Fruit fly (Drosophila melanogaster) whole organism, embryonic: ENCODE measurements around the gene Glut4EF.

Experiments
- ATbp ChIP-seq: fragments of 200-800 bp; sonication (Bioruptor generic); optimal IDR thresholded peaks from 2 replicates; lab custom pipeline; 2017; ENCODE audit warnings: missing biosample characterization, mild to moderate bottlenecking, missing genetic modification characterization, missing genetic modification reagents
- Atf6 ChIP-seq: fragments of 200-800 bp; sonication (Bioruptor generic); IDR thresholded peaks from 2 replicates; pipeline ENCODE4 v1.3.6; 2022; ENCODE audit warnings: missing biosample characterization, missing genetic modification characterization
- CG11723 ChIP-seq: fragments of 200-800 bp; sonication (Bioruptor generic); optimal IDR thresholded peaks from 2 replicates; lab custom pipeline; 2017; ENCODE audit warnings: missing biosample characterization, mild to moderate bottlenecking, missing genetic modification characterization
- CG13624 ChIP-seq: fragments of 200-800 bp; sonication (Bioruptor generic); optimal IDR thresholded peaks from 2 replicates; lab custom pipeline; 2016; ENCODE audit warnings: missing biosample characterization, missing genetic modification characterization
- CG13894 ChIP-seq: fragments of 200-800 bp; sonication (Bioruptor generic); optimal IDR thresholded peaks from 3 replicates; lab custom pipeline; 2018; ENCODE audit warnings: missing biosample characterization, mild to moderate bottlenecking, missing genetic modification characterization, moderate library complexity
- CG1603 ChIP-seq: fragments of 200-800 bp; sonication (Bioruptor generic); optimal IDR thresholded peaks from 2 replicates; lab custom pipeline; 2019; ENCODE audit warnings: missing biosample characterization, mild to moderate bottlenecking, missing genetic modification characterization, moderate library complexity
- CG17612 ChIP-seq: fragments of 200-800 bp; sonication (Bioruptor generic); IDR thresholded peaks from 2 replicates; pipeline ENCODE4 v1.3.6; 2022; ENCODE audit warnings: missing biosample characterization, missing genetic modification characterization
- CG18011 ChIP-seq: fragments of 200-800 bp; sonication (Bioruptor generic); optimal IDR thresholded peaks from 2 replicates; lab custom pipeline; 2017; ENCODE audit warnings: missing biosample characterization, missing genetic modification characterization, mild to moderate bottlenecking, moderate library complexity, missing genotype
- CG2129 ChIP-seq: fragments of 200-800 bp; sonication (Bioruptor generic); IDR thresholded peaks from 2 replicates; pipeline ENCODE4 v1.3.6; 2022; ENCODE audit warnings: missing biosample characterization, missing genetic modification characterization; ENCODE audit not compliant: partially characterized antibody
- CG31365 ChIP-seq: fragments of 200-800 bp; sonication (Bioruptor generic); optimal IDR thresholded peaks from 2 replicates; lab custom pipeline; 2018; ENCODE audit warnings: missing biosample characterization, mild to moderate bottlenecking, missing genetic modification characterization
- CG32772 ChIP-seq: fragments of 200-800 bp; sonication (Bioruptor generic); IDR thresholded peaks from 2 replicates; pipeline ENCODE4 v1.3.6; 2022; ENCODE audit warnings: missing biosample characterization, missing genetic modification characterization
- CG33213 ChIP-seq: fragments of 200-800 bp; sonication (Bioruptor generic); optimal IDR thresholded peaks from 3 replicates; lab custom pipeline; 2016; ENCODE audit warnings: missing biosample characterization, missing genetic modification characterization
- CG34422 ChIP-seq: fragments of 200-800 bp; sonication (Bioruptor generic); IDR thresholded peaks from 3 replicates; pipeline ENCODE4 v1.3.6; 2022; ENCODE audit warnings: missing biosample characterization, missing genetic modification characterization
- CG4854 ChIP-seq: fragments of 200-800 bp; sonication (Bioruptor generic); optimal IDR thresholded peaks from 2 replicates; lab custom pipeline; 2016; ENCODE audit warnings: missing biosample characterization, missing genetic modification characterization, inconsistent platforms
- CG5245 ChIP-seq: fragments of 200-800 bp; sonication (Bioruptor generic); optimal IDR thresholded peaks from 3 replicates; lab custom pipeline; 2016; ENCODE audit warnings: missing biosample characterization, missing genetic modification characterization
- CG9215 ChIP-seq: fragments of 200-800 bp; sonication (Bioruptor generic); IDR thresholded peaks from 2 replicates; pipeline ENCODE4 v1.3.6; 2022; ENCODE audit warnings: missing biosample characterization, missing genetic modification characterization
- CG9437 ChIP-seq: fragments of 200-800 bp; sonication (Bioruptor generic); optimal IDR thresholded peaks from 2 replicates; lab custom pipeline; 2018; ENCODE audit warnings: missing biosample characterization, mild to moderate bottlenecking, missing genetic modification characterization
- CG9609 ChIP-seq: fragments of 200-800 bp; sonication (Bioruptor generic); optimal IDR thresholded peaks from 3 replicates; lab custom pipeline; 2016; ENCODE audit warnings: missing biosample characterization, missing genetic modification characterization
- CG9727 ChIP-seq: fragments of 200-800 bp; sonication (Bioruptor generic); optimal IDR thresholded peaks from 3 replicates; lab custom pipeline; 2017; ENCODE audit warnings: missing biosample characterization, mild to moderate bottlenecking, missing genetic modification characterization
- Camta ChIP-seq: fragments of 200-800 bp; sonication (Bioruptor generic); optimal IDR thresholded peaks from 2 replicates; lab custom pipeline; 2016; ENCODE audit warnings: missing biosample characterization, missing genetic modification characterization
- D19B ChIP-seq: fragments of 200-800 bp; sonication (Bioruptor generic); optimal IDR thresholded peaks from 2 replicates; lab custom pipeline; 2017; ENCODE audit warnings: missing biosample characterization, mild to moderate bottlenecking, missing genetic modification characterization
- Dip3 ChIP-seq: fragments of 200-800 bp; sonication (Bioruptor generic); optimal IDR thresholded peaks from 3 replicates; lab custom pipeline; 2016; ENCODE audit warnings: missing biosample characterization, missing genetic modification characterization
- Hr39 ChIP-seq: fragments of >200 bp; optimal IDR thresholded peaks from 2 replicates; lab custom pipeline; 2017
- Jarid2 ChIP-seq: fragments of 200-800 bp; sonication (Bioruptor generic); optimal IDR thresholded peaks from 3 replicates; lab custom pipeline; 2017; ENCODE audit warnings: mild to moderate bottlenecking, missing biosample characterization, missing genetic modification reagents, missing genetic modification characterization
- Meics ChIP-seq: fragments of 200-800 bp; sonication (Bioruptor generic); optimal IDR thresholded peaks from 2 replicates; lab custom pipeline; 2017; ENCODE audit warnings: missing biosample characterization, mild to moderate bottlenecking, missing genetic modification characterization
- Nf-YA ChIP-seq: fragments of 200-800 bp; sonication (Bioruptor generic); IDR thresholded peaks from 2 replicates; pipeline ENCODE4 v1.3.6; 2022; ENCODE audit warnings: missing biosample characterization, missing genetic modification characterization
- Nf-YC ChIP-seq: fragments of 200-800 bp; optimal IDR thresholded peaks from 3 replicates; lab custom pipeline; 2019; ENCODE audit warnings: missing biosample characterization, mild to moderate bottlenecking, missing genetic modification characterization, moderate library complexity
- Oli ChIP-seq: fragments of 200-800 bp; sonication (Bioruptor generic); optimal IDR thresholded peaks from 2 replicates; lab custom pipeline; 2018; ENCODE audit warnings: missing biosample characterization, mild to moderate bottlenecking, missing genetic modification characterization, moderate library complexity
- Pdp1 ChIP-seq, 2 experiments: fragments of 200-800 bp; sonication (Bioruptor generic); optimal IDR thresholded peaks; 3 replicates each; lab custom pipeline; 2016; ENCODE audit warnings: missing biosample characterization in 2 of 2, missing genetic modification characterization in 2 of 2, mild to moderate bottlenecking in 1 of 2, moderate library complexity in 1 of 2
- Sox102F ChIP-seq: fragments of 200-800 bp; sonication (Bioruptor generic); optimal IDR thresholded peaks from 2 replicates; lab custom pipeline; 2018; ENCODE audit warnings: missing biosample characterization, mild to moderate bottlenecking, missing genetic modification characterization, moderate library complexity
- ac ChIP-seq: fragments of 200-800 bp; sonication (Bioruptor generic); optimal IDR thresholded peaks from 3 replicates; lab custom pipeline; 2017; ENCODE audit warnings: missing biosample characterization, mild to moderate bottlenecking, missing genetic modification characterization
- btn ChIP-seq: fragments of 200-800 bp; sonication (Bioruptor generic); optimal IDR thresholded peaks from 2 replicates; lab custom pipeline; 2016; ENCODE audit warnings: missing biosample characterization, missing genetic modification characterization
- ci ChIP-seq: fragments of 200-800 bp; sonication (Bioruptor generic); IDR thresholded peaks from 3 replicates; pipeline ENCODE4 v1.3.6; 2022; ENCODE audit warnings: missing biosample characterization, missing genetic modification characterization
- dmrt11E ChIP-seq: fragments of 200-800 bp; sonication (Bioruptor generic); optimal IDR thresholded peaks from 3 replicates; lab custom pipeline; 2018; ENCODE audit warnings: missing biosample characterization, mild to moderate bottlenecking, missing genetic modification characterization, moderate library complexity
- ems ChIP-seq: fragments of 200-800 bp; sonication (Bioruptor generic); optimal IDR thresholded peaks from 3 replicates; lab custom pipeline; 2016; ENCODE audit warnings: missing biosample characterization, missing genetic modification characterization
- eve ChIP-seq, 2 experiments: fragments of >200 bp; optimal IDR thresholded peaks; 2 replicates each; lab custom pipeline; 2017; ENCODE audit warnings: missing biosample characterization in 2 of 2, missing genetic modification characterization in 2 of 2
- fd3F ChIP-seq: fragments of 200-800 bp; sonication (Bioruptor generic); optimal IDR thresholded peaks from 2 replicates; lab custom pipeline; 2018; ENCODE audit warnings: missing biosample characterization, mild to moderate bottlenecking, missing genetic modification characterization, moderate library complexity
- fru ChIP-seq: fragments of >200 bp; optimal IDR thresholded peaks from 2 replicates; lab custom pipeline; 2017
- gcm2 ChIP-seq: fragments of 200-800 bp; sonication (Bioruptor generic); optimal IDR thresholded peaks from 2 replicates; lab custom pipeline; 2016; ENCODE audit warnings: missing biosample characterization, missing genetic modification characterization
- gsb-n ChIP-seq: fragments of 200-800 bp; sonication (Bioruptor generic); optimal IDR thresholded peaks from 3 replicates; lab custom pipeline; 2018; ENCODE audit warnings: missing biosample characterization, mild to moderate bottlenecking, missing genetic modification characterization
- hb ChIP-seq: fragments of 200-800 bp; sonication (Bioruptor generic); IDR thresholded peaks from 3 replicates; pipeline ENCODE4 v1.3.6; 2022; ENCODE audit warnings: missing biosample characterization, missing genetic modification characterization; ENCODE audit not compliant: partially characterized antibody
- jing ChIP-seq: fragments of 200-800 bp; sonication (Bioruptor generic); optimal IDR thresholded peaks from 2 replicates; lab custom pipeline; 2018; ENCODE audit warnings: missing biosample characterization, mild to moderate bottlenecking, missing genetic modification characterization
- kay ChIP-seq: fragments of 200-800 bp; sonication (Bioruptor generic); optimal IDR thresholded peaks from 2 replicates; lab custom pipeline; 2016; ENCODE audit warnings: missing biosample characterization, missing genetic modification characterization
- lab ChIP-seq: fragments of 200-800 bp; sonication (Bioruptor generic); optimal IDR thresholded peaks from 3 replicates; lab custom pipeline; 2017; ENCODE audit warnings: missing biosample characterization, missing genetic modification characterization, mild to moderate bottlenecking, moderate library complexity, missing genetic modification reagents
- pb ChIP-seq: fragments of 200-800 bp; sonication (Bioruptor generic); optimal IDR thresholded peaks from 3 replicates; lab custom pipeline; 2016; ENCODE audit warnings: missing biosample characterization, missing genetic modification characterization
- pho ChIP-seq: fragments of 200-800 bp; sonication (Bioruptor generic); optimal IDR thresholded peaks from 2 replicates; lab custom pipeline; 2016; ENCODE audit warnings: missing biosample characterization, missing genetic modification characterization
- ro ChIP-seq: fragments of 200-800 bp; sonication (Bioruptor generic); IDR thresholded peaks from 2 replicates; pipeline ENCODE4 v1.3.6; 2022; ENCODE audit warnings: missing biosample characterization, missing genetic modification characterization
- row ChIP-seq: fragments of 200-800 bp; sonication (Bioruptor generic); IDR thresholded peaks from 3 replicates; pipeline ENCODE4 v1.3.6; 2022; ENCODE audit warnings: missing biosample characterization, missing genetic modification characterization
- slp2 ChIP-seq: fragments of 200-800 bp; sonication (Bioruptor generic); optimal IDR thresholded peaks from 2 replicates; lab custom pipeline; 2016; ENCODE audit warnings: missing biosample characterization, missing genetic modification characterization
- sr ChIP-seq: fragments of 200-800 bp; sonication (Bioruptor generic); IDR thresholded peaks from 3 replicates; pipeline ENCODE4 v1.3.6; 2022; ENCODE audit warnings: missing biosample characterization, missing genetic modification characterization
- ssp ChIP-seq: fragments of 200-800 bp; sonication (Bioruptor generic); IDR thresholded peaks from 2 replicates; pipeline ENCODE4 v1.3.6; 2022; ENCODE audit warnings: missing biosample characterization, missing genetic modification characterization

Gene Glut4EF

DNA sequence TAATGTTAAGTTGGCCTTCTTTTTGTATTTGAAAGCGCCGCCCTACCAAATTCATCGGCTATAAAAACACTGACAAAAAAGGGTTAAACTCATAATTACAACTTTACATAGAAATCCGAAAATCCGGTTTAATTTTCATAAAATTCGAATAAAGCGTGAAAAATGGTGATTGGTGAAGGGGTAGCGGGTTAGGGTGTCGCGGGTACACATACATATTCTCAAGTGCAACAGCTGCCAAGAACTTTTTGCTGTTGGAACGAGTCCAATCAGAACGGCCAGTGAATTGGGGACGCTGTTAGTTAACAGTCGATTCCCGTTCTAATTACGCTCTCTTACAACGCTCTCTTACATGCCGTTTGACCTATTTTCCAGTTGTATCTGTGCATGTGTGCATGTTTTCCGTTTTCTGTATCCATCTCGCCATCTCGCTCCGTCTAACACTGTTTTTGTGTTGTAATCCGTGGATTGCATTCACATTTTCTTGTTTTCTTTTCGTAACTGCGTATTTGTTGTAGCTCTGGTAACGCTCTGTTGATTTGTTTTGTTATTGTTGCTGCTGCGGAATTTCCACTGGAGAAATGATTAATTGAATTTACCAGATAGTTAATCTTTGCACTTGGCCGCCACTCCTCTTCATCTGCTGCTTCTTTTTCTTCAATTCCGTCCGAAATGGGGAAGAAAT is 2.2 kb upstream of the Glut4EF start (continued):
- no peak for TF ChIP-seq CG2129 (GFP tag; lab: Robert Waterston, UW)
- TF ChIP-seq Hr39 (lab: Kevin White, UChicago), result no peak
- TF ChIP-seq CG33213, result no peak
- no peak for TF ChIP-seq CG9727 (GFP tag; lab: Kevin White, UChicago)
- peak in 1 of 2 experiments; percentile 59 for TF ChIP-seq Pdp1 (GFP tag; optimal IDR thresholded peaks at IDR 0.05; lab: Kevin White, UChicago)
- peak; percentile 42 for TF ChIP-seq CG1603 (tag; lab: Kevin White, UChicago)
- no peak for TF ChIP-seq CG9215 (GFP tag; lab: Robert Waterston, UW)
- no peak for TF ChIP-seq dmrt11E (tag; lab: Kevin White, UChicago)
- no peak for TF ChIP-seq btn
- peak; percentile 44; the same call in 2 of the 3 replicates for TF ChIP-seq row (GFP tag; lab: Robert Waterston, UW)
- no peak for TF ChIP-seq sr (GFP tag; lab: Robert Waterston, UW)
- no peak for TF ChIP-seq CG18011
- peak; percentile 6 for TF ChIP-seq pb (GFP tag; lab: Kevin White, UChicago)
- peak; percentile 34; the same call in 1 of the 3 replicates for TF ChIP-seq CG34422 (GFP tag; lab: Robert Waterston, UW)
- no peak for TF ChIP-seq ssp
- peak; percentile 23 for TF ChIP-seq ATbp
- peak; percentile 18 for TF ChIP-seq fd3F (GFP tag; lab: Kevin White, UChicago)
- TF ChIP-seq Atf6 (GFP tag; lab: Robert Waterston, UW), result peak; percentile 32; the same call in 1 of the 2 replicates
- TF ChIP-seq CG13894 (tag; lab: Kevin White, UChicago), result no peak
- TF ChIP-seq CG9609 (GFP tag; lab: Kevin White, UChicago), result no peak
- TF ChIP-seq jing, result no peak
- no peak for TF ChIP-seq pho (GFP tag; lab: Kevin White, UChicago)
- no peak for TF ChIP-seq Oli (tag; lab: Kevin White, UChicago)
- no peak for TF ChIP-seq kay (GFP tag; lab: Kevin White, UChicago)
- peak in 1 of 2 experiments; percentile 78 for TF ChIP-seq eve (GFP tag; optimal IDR thresholded peaks at IDR 0.05; lab: Kevin White, UChicago)
- no peak for TF ChIP-seq CG11723 (GFP tag; lab: Kevin White, UChicago)
- TF ChIP-seq Sox102F (GFP tag; lab: Kevin White, UChicago), result peak; percentile 23
- TF ChIP-seq CG5245, result no peak
- no peak for TF ChIP-seq CG31365
- TF ChIP-seq ems (GFP tag; lab: Kevin White, UChicago), result no peak
- no peak for TF ChIP-seq CG4854 (GFP tag; lab: Kevin White, UChicago)
- TF ChIP-seq CG17612 (GFP tag; lab: Robert Waterston, UW), result no peak
- TF ChIP-seq Nf-YA (GFP tag; lab: Robert Waterston, UW), result no peak
- no peak for TF ChIP-seq Camta (GFP tag; lab: Kevin White, UChicago)
- no peak for TF ChIP-seq hb (GFP tag; lab: Robert Waterston, UW)
- TF ChIP-seq CG9437 (GFP tag; lab: Kevin White, UChicago), result no peak
- TF ChIP-seq ro (GFP tag; lab: Robert Waterston, UW), result no peak
- peak; percentile 55; the same call in 2 of the 3 replicates for TF ChIP-seq ci (GFP tag; lab: Robert Waterston, UW)
- no peak for TF ChIP-seq gcm2 (GFP tag; lab: Kevin White, UChicago)
- no peak for TF ChIP-seq lab
- TF ChIP-seq slp2, result no peak
- no peak for TF ChIP-seq Meics
- TF ChIP-seq Jarid2 (GFP tag; lab: Kevin White, UChicago), result no peak
- TF ChIP-seq fru, result no peak
- peak; percentile 34 for TF ChIP-seq gsb-n (tag; lab: Kevin White, UChicago)
- TF ChIP-seq Dip3 (GFP tag; lab: Kevin White, UChicago), result no peak
- no peak for TF ChIP-seq ac (GFP tag; lab: Kevin White, UChicago)
- TF ChIP-seq Nf-YC (tag; lab: Kevin White, UChicago), result peak; percentile 16
- TF ChIP-seq D19B (GFP tag; lab: Kevin White, UChicago), result no peak
- TF ChIP-seq CG32772 (GFP tag; lab: Robert Waterston, UW), result no peak
- TF ChIP-seq CG13624, result no peak
